Worm (Caenorhabditis elegans) whole organism, L3 larva: ENCODE measurements around the gene Y81B9A.1.

ENCODE experiments used
- ama-1 ChIP-seq: fragments of 150-350 bp; optimal IDR thresholded peaks from 2 replicates; lab custom pipeline; 2018
- elt-3 ChIP-seq, 3 experiments: fragments of 150-350 bp in 1 of 3; sonication (generic microtip) in 2 of 3; optimal IDR thresholded peaks; 2 replicates in 2 of 3; 4 replicates in 1 of 3; lab custom pipeline; 2014 to 2017; ENCODE audit warnings: missing biosample characterization in 3 of 3, missing genetic modification characterization in 3 of 3
- nhr-28 ChIP-seq: fragments of 150-350 bp; optimal IDR thresholded peaks from 2 replicates; lab custom pipeline; 2014; ENCODE audit warnings: missing biosample characterization, missing genetic modification characterization
- unc-62 ChIP-seq: fragments of 150-350 bp; sonication (generic microtip); optimal IDR thresholded peaks from 4 replicates; lab custom pipeline; 2014; ENCODE audit warnings: missing biosample characterization, missing genetic modification reagents, missing genetic modification characterization
- zag-1 ChIP-seq: fragments of 150-350 bp; optimal IDR thresholded peaks from 2 replicates; lab custom pipeline; 2014; ENCODE audit warnings: missing biosample characterization, missing genetic modification characterization

- TF ChIP-seq zag-1 (no peak), unc-62 (GFP tag; lab: Kevin White, UChicago) (no peak), ama-1 (lab: Kevin White, UChicago) (no peak), nhr-28 (tag; lab: Kevin White, UChicago) (no peak), elt-3 (tag; optimal IDR thresholded peaks at IDR 0.05; lab: Kevin White, UChicago) (no peak)
Observed at ce11 chrX:9182140-9182539, 10.1 kb upstream of the Y81B9A.1 start, which contains the start of gene Y81B9A.3.
